Worm (Caenorhabditis elegans): ENCODE data around the gene R06F6.14.

R06F6.14 gene

ce11 chrII:10805437-10805836 lies 3.7 kb upstream of the R06F6.14 start, which contains the start of gene ceh-62:
ceh-62 (plus strand) TSS chrII:10805737.
- TF ChIP-seq tab-1 (GFP tag; IDR thresholded peaks at IDR 0.05): no peak

ce11 chrII:10810690-10811089 lies 1.6 kb downstream of the R06F6.14 start, which contains the start of gene msrp-7:
msrp-7 (plus strand) TSS chrII:10810990.
- TF ChIP-seq tab-1 (GFP tag; IDR thresholded peaks at IDR 0.05): no peak
- TF ChIP-seq ztf-23 (GFP tag; IDR thresholded peaks at IDR 0.05): no peak
- no peak for TF ChIP-seq flt-1 (GFP tag; IDR thresholded peaks at IDR 0.05)
- TF ChIP-seq klf-2 (GFP tag; conservative IDR thresholded peaks at IDR 0.05): no peak
- TF ChIP-seq cog-1 (tag; optimal IDR thresholded peaks at IDR 0.05): no peak
- no peak for TF ChIP-seq ztf-29 (GFP tag; IDR thresholded peaks at IDR 0.05)
- TF ChIP-seq T22C8.4 (GFP tag; IDR thresholded peaks at IDR 0.05): no peak
- TF ChIP-seq ref-1 (GFP tag; conservative IDR thresholded peaks at IDR 0.05): no peak
- TF ChIP-seq med-1 (GFP tag; optimal IDR thresholded peaks at IDR 0.05; ENCODE audit: insufficient read depth): no peak

ce11 chrII:10819928-10820423 lies 10.9 kb downstream of the R06F6.14 start, which contains the start of gene R06F6.8:
R06F6.8 (minus strand) TSS chrII:10819978.
- TF ChIP-seq ref-1 (GFP tag; conservative IDR thresholded peaks at IDR 0.05): no peak
- TF ChIP-seq T22C8.4 (GFP tag; IDR thresholded peaks at IDR 0.05): no peak
- TF ChIP-seq ztf-23 (GFP tag; IDR thresholded peaks at IDR 0.05): no peak
- no peak for TF ChIP-seq med-1 (GFP tag; optimal IDR thresholded peaks at IDR 0.05; ENCODE audit: insufficient read depth)
- no peak for TF ChIP-seq klf-2 (GFP tag; conservative IDR thresholded peaks at IDR 0.05)
- no peak for TF ChIP-seq cog-1 (tag; optimal IDR thresholded peaks at IDR 0.05)
- no peak for TF ChIP-seq ztf-29 (GFP tag; IDR thresholded peaks at IDR 0.05)
- TF ChIP-seq tab-1 (GFP tag; IDR thresholded peaks at IDR 0.05): no peak
- TF ChIP-seq flt-1 (GFP tag; IDR thresholded peaks at IDR 0.05): no peak

- no peak for TF ChIP-seq ztf-23 (GFP tag; IDR thresholded peaks at IDR 0.05)
- TF ChIP-seq tab-1 (GFP tag; IDR thresholded peaks at IDR 0.05): no peak
- TF ChIP-seq ref-1 (GFP tag; conservative IDR thresholded peaks at IDR 0.05): no peak
- no peak for TF ChIP-seq klf-2 (GFP tag; conservative IDR thresholded peaks at IDR 0.05)
- no peak for TF ChIP-seq flt-1 (GFP tag; IDR thresholded peaks at IDR 0.05)
- no peak for TF ChIP-seq med-1 (GFP tag; optimal IDR thresholded peaks at IDR 0.05; ENCODE audit: insufficient read depth)
- no peak for TF ChIP-seq T22C8.4 (GFP tag; IDR thresholded peaks at IDR 0.05)
- no peak for TF ChIP-seq cog-1 (tag; optimal IDR thresholded peaks at IDR 0.05)
- no peak for TF ChIP-seq ztf-29 (GFP tag; IDR thresholded peaks at IDR 0.05)
These were observed 11.6 kb downstream of the R06F6.14 start, which contains the start of gene ech-4 for ce11 chrII:10820679-10821078. ech-4 (plus strand) TSS chrII:10821031.

ce11 chrII:10824046-10824445 lies 15.0 kb downstream of the R06F6.14 start, which contains the start of the genes R06F6.12 and mix-1:
R06F6.12 (minus strand) TSS chrII:10824081.
mix-1 (plus strand) TSS chrII:10824246.
- TF ChIP-seq ref-1 (GFP tag; conservative IDR thresholded peaks at IDR 0.05) (no peak), flt-1 (GFP tag; IDR thresholded peaks at IDR 0.05) (no peak), ztf-23 (GFP tag; IDR thresholded peaks at IDR 0.05) (no peak), T22C8.4 (GFP tag; IDR thresholded peaks at IDR 0.05) (no peak), cog-1 (tag; optimal IDR thresholded peaks at IDR 0.05) (no peak), klf-2 (GFP tag; conservative IDR thresholded peaks at IDR 0.05) (no peak), tab-1 (GFP tag; IDR thresholded peaks at IDR 0.05) (peak; percentile 44; the same call in 1 of the 2 replicates), med-1 (GFP tag; optimal IDR thresholded peaks at IDR 0.05; ENCODE audit: insufficient read depth) (no peak)

DNA sequence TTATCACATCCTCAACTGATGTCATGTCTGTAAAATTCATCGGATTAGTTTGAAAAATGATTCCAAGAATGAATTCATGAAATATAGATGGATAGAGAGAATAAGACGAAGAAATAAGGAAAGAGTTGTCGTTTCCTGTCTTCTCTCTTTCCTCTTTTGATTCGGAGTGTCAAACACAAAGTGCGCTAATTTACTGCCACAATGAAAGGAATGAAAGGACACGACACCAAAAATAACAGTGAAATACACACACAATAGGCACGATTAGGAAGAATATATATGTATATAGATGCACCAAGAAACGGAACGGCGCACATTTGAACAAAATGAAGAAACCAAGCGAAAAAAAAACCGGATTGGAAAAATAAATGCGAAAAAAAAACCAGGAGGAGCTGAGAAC lies 20.0 kb downstream of the R06F6.14 start, which contains the start of gene VM106R.1:
Gene VM106R.1 (minus strand): TSS at position 101 of the 400 bp plus-strand sequence.
- TF ChIP-seq ztf-23 (GFP tag; IDR thresholded peaks at IDR 0.05) (no peak), ztf-29 (GFP tag; IDR thresholded peaks at IDR 0.05) (no peak), klf-2 (GFP tag; conservative IDR thresholded peaks at IDR 0.05) (no peak), med-1 (GFP tag; optimal IDR thresholded peaks at IDR 0.05; ENCODE audit: insufficient read depth) (no peak), ref-1 (GFP tag; conservative IDR thresholded peaks at IDR 0.05) (no peak), tab-1 (GFP tag; IDR thresholded peaks at IDR 0.05) (no peak), T22C8.4 (GFP tag; IDR thresholded peaks at IDR 0.05) (no peak)

ce11 chrII:10829572-10829971 lies 20.5 kb downstream of the R06F6.14 start:
- TF ChIP-seq tab-1 (GFP tag; IDR thresholded peaks at IDR 0.05) (no peak), ref-1 (GFP tag; conservative IDR thresholded peaks at IDR 0.05) (no peak), klf-2 (GFP tag; conservative IDR thresholded peaks at IDR 0.05) (no peak), ztf-23 (GFP tag; IDR thresholded peaks at IDR 0.05) (no peak), med-1 (GFP tag; optimal IDR thresholded peaks at IDR 0.05; ENCODE audit: insufficient read depth) (no peak)

DNA sequence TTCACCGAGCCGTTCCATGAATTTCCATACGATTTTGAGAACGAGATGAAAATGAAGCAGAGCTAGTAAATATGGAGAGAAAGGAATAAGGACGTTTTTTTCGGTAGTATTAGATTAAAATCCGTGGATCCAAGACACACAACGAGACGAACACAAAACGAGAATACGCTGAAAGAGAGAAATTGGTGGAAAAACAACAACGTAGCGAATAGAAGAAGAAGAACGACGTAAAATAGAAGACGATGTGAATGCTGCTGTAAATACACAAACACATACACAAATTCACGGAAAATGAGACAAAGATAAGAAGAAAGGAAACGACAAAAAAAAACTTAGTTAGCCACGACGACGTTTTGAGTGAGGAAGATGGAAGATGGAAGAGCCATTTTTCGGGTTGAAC lies 25.6 kb downstream of the R06F6.14 start:
- TF ChIP-seq flt-1 (GFP tag; IDR thresholded peaks at IDR 0.05): 0 out of 2 replicates have a peak, but pooled peaks have one; percentile 29
- TF ChIP-seq tab-1 (GFP tag; IDR thresholded peaks at IDR 0.05): no peak

- TF ChIP-seq tab-1 (GFP tag; IDR thresholded peaks at IDR 0.05) (no peak), cog-1 (tag; optimal IDR thresholded peaks at IDR 0.05) (no peak), ztf-23 (GFP tag; IDR thresholded peaks at IDR 0.05) (no peak), klf-2 (GFP tag; conservative IDR thresholded peaks at IDR 0.05) (no peak), T22C8.4 (GFP tag; IDR thresholded peaks at IDR 0.05) (no peak), ztf-29 (GFP tag; IDR thresholded peaks at IDR 0.05) (no peak), med-1 (GFP tag; optimal IDR thresholded peaks at IDR 0.05; ENCODE audit: insufficient read depth) (no peak)
These were observed 29.5 kb downstream of the R06F6.14 start for ce11 chrII:10838550-10838949.

DNA sequence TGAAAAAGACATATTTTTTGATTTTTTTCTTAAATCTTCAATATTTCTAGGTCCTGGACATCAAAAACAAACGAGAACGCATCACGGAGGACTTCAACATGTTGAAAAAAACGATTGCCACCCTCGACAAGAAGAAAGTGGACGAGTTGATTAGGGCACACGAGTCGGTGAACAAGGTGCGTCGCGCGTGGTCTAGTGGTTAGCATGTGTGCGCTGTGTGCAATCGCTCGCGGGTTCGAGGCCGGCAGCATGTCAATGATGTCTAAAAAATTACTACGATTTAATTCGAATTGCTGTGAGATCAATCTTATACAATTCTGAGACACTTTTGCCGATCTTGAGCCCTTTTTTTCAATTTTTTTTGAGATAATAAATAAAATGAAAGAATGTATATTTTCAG lies 31.0 kb downstream of the R06F6.14 start:
- TF ChIP-seq tab-1 (GFP tag; IDR thresholded peaks at IDR 0.05) (peak; percentile 95), ztf-29 (GFP tag; IDR thresholded peaks at IDR 0.05) (peak; percentile 87), flt-1 (GFP tag; IDR thresholded peaks at IDR 0.05) (peak; percentile 97), klf-2 (GFP tag; conservative IDR thresholded peaks at IDR 0.05) (peak; percentile 89), ztf-23 (GFP tag; IDR thresholded peaks at IDR 0.05) (peak; percentile 92), ref-1 (GFP tag; conservative IDR thresholded peaks at IDR 0.05) (peak; percentile 98), T22C8.4 (GFP tag; IDR thresholded peaks at IDR 0.05) (peak; percentile 93), cog-1 (tag; optimal IDR thresholded peaks at IDR 0.05) (peak; percentile 92), med-1 (GFP tag; optimal IDR thresholded peaks at IDR 0.05; ENCODE audit: insufficient read depth) (peak; percentile 69)

Data from whole organism, midembryonic.